Worm (Caenorhabditis elegans) whole organism, late embryonic: Measurements from ENCODE around the gene C38D9.8.

Source experiments
- C08G9.2 ChIP-seq: sonication (generic microtip); optimal IDR thresholded peaks from 2 replicates; lab custom pipeline; 2016; ENCODE audit warnings: mild to moderate bottlenecking, missing genetic modification characterization, moderate library complexity, missing compliant biosample characterization
- K02D7.2 ChIP-seq: sonication (generic microtip); optimal IDR thresholded peaks from 2 replicates; lab custom pipeline; 2017; ENCODE audit warnings: mild to moderate bottlenecking, missing genetic modification characterization, missing compliant biosample characterization
- K09A11.1 ChIP-seq: sonication (generic microtip); optimal IDR thresholded peaks from 2 replicates; lab custom pipeline; 2017; ENCODE audit warnings: antibody characterized with exemption, mild to moderate bottlenecking, missing genetic modification characterization, missing compliant biosample characterization; ENCODE audit not compliant: insufficient read depth
- ahr-1 ChIP-seq: sonication (generic microtip); optimal IDR thresholded peaks from 2 replicates; lab custom pipeline; 2016; ENCODE audit warnings: missing genetic modification characterization, missing compliant biosample characterization
- ceh-14 ChIP-seq: sonication (generic microtip); optimal IDR thresholded peaks from 2 replicates; lab custom pipeline; 2016; ENCODE audit warnings: missing genotype, missing genetic modification characterization, missing compliant biosample characterization
- ceh-19 ChIP-seq: fragments of 200-800 bp; sonication (Bioruptor generic); optimal IDR thresholded peaks from 2 replicates; lab custom pipeline; 2018; ENCODE audit warnings: mild to moderate bottlenecking, missing genetic modification characterization, missing compliant biosample characterization
- ceh-24 ChIP-seq: sonication (generic microtip); optimal IDR thresholded peaks from 2 replicates; lab custom pipeline; 2016; ENCODE audit warnings: mild to moderate bottlenecking, missing genetic modification characterization, missing compliant biosample characterization
- ceh-30 ChIP-seq: fragments of 150-350 bp; optimal IDR thresholded peaks from 2 replicates; lab custom pipeline; 2014; ENCODE audit warnings: missing biosample characterization, missing genetic modification characterization
- ceh-34 ChIP-seq: sonication (generic microtip); optimal IDR thresholded peaks from 2 replicates; lab custom pipeline; 2016; ENCODE audit warnings: mild to moderate bottlenecking, missing genetic modification characterization, missing compliant biosample characterization
- ceh-45 ChIP-seq: fragments of 200-800 bp; sonication (Bioruptor generic); IDR thresholded peaks from 2 replicates; pipeline ENCODE4 v1.3.6; 2022; ENCODE audit warnings: missing genetic modification reagents, missing genetic modification characterization, missing compliant biosample characterization
- dve-1 ChIP-seq: sonication (generic microtip); optimal IDR thresholded peaks from 2 replicates; lab custom pipeline; 2017; ENCODE audit warnings: antibody characterized with exemption, mild to moderate bottlenecking, missing genetic modification characterization, missing compliant biosample characterization
- elt-2 ChIP-seq: sonication (generic microtip); optimal IDR thresholded peaks from 2 replicates; lab custom pipeline; 2016; ENCODE audit warnings: missing genetic modification reagents, missing genetic modification characterization, missing compliant biosample characterization
- elt-4 ChIP-seq: sonication (generic microtip); optimal IDR thresholded peaks from 2 replicates; lab custom pipeline; 2016; ENCODE audit warnings: missing genetic modification characterization, missing compliant biosample characterization
- ets-4 ChIP-seq: sonication (generic microtip); optimal IDR thresholded peaks from 2 replicates; lab custom pipeline; 2016; ENCODE audit warnings: missing genetic modification characterization, missing compliant biosample characterization
- fkh-10 ChIP-seq: fragments of 150-350 bp; optimal IDR thresholded peaks from 2 replicates; lab custom pipeline; 2014; ENCODE audit warnings: missing biosample characterization, missing genetic modification reagents, missing genetic modification characterization
- fkh-6 ChIP-seq: sonication (generic microtip); optimal IDR thresholded peaks from 2 replicates; lab custom pipeline; 2016; ENCODE audit warnings: missing genetic modification characterization, missing compliant biosample characterization
- gmeb-2 ChIP-seq: sonication (generic microtip); optimal IDR thresholded peaks from 2 replicates; lab custom pipeline; 2016; ENCODE audit warnings: missing genetic modification characterization, inconsistent platforms, missing compliant biosample characterization
- hlh-30 ChIP-seq: sonication (generic microtip); optimal IDR thresholded peaks from 2 replicates; lab custom pipeline; 2017; ENCODE audit warnings: antibody characterized with exemption, missing genetic modification characterization, missing compliant biosample characterization; ENCODE audit not compliant: insufficient read depth
- hlh-6 ChIP-seq: sonication (generic microtip); optimal IDR thresholded peaks from 2 replicates; lab custom pipeline; 2016; ENCODE audit warnings: missing genotype, missing genetic modification characterization, missing compliant biosample characterization
- hlh-8 ChIP-seq: sonication (generic microtip); optimal IDR thresholded peaks from 2 replicates; lab custom pipeline; 2016; ENCODE audit warnings: missing genotype, missing genetic modification characterization, missing compliant biosample characterization
- lim-6 ChIP-seq: sonication (generic microtip); optimal IDR thresholded peaks from 2 replicates; lab custom pipeline; 2016; ENCODE audit warnings: missing genetic modification characterization, missing compliant biosample characterization
- mec-3 ChIP-seq: sonication (generic microtip); optimal IDR thresholded peaks from 2 replicates; lab custom pipeline; 2016; ENCODE audit warnings: borderline replicate concordance, missing genetic modification characterization, missing compliant biosample characterization
- nfya-1 ChIP-seq: sonication (generic microtip); optimal IDR thresholded peaks from 2 replicates; lab custom pipeline; 2017; ENCODE audit warnings: missing genetic modification characterization, mild to moderate bottlenecking, missing compliant biosample characterization, antibody characterized with exemption, moderate library complexity
- nhr-11 ChIP-seq: fragments of 150-350 bp; optimal IDR thresholded peaks from 2 replicates; lab custom pipeline; 2014; ENCODE audit warnings: missing biosample characterization, missing genetic modification characterization
- nhr-232 ChIP-seq: sonication (generic microtip); optimal IDR thresholded peaks from 2 replicates; lab custom pipeline; 2016; ENCODE audit warnings: missing genetic modification characterization, missing compliant biosample characterization
- pag-3 ChIP-seq: sonication (generic microtip); optimal IDR thresholded peaks from 2 replicates; lab custom pipeline; 2016; ENCODE audit warnings: missing compliant biosample characterization, missing genetic modification characterization, borderline replicate concordance
- pat-9 ChIP-seq: fragments of 200-800 bp; sonication (Bioruptor generic); optimal IDR thresholded peaks from 2 replicates; lab custom pipeline; 2018; ENCODE audit warnings: mild to moderate bottlenecking, missing genetic modification characterization, moderate library complexity, missing compliant biosample characterization
- pha-2 ChIP-seq: sonication (generic microtip); optimal IDR thresholded peaks from 2 replicates; lab custom pipeline; 2017; ENCODE audit warnings: mild to moderate bottlenecking, missing genetic modification characterization, missing compliant biosample characterization
- pqm-1 ChIP-seq: sonication (generic microtip); optimal IDR thresholded peaks from 2 replicates; lab custom pipeline; 2016; ENCODE audit warnings: missing genetic modification characterization, missing compliant biosample characterization
- pros-1 ChIP-seq: fragments of 150-350 bp; optimal IDR thresholded peaks from 2 replicates; lab custom pipeline; 2014; ENCODE audit warnings: missing biosample characterization, missing genetic modification reagents, missing genetic modification characterization
- ref-2 ChIP-seq: sonication (generic microtip); optimal IDR thresholded peaks from 2 replicates; lab custom pipeline; 2016; ENCODE audit warnings: missing genetic modification characterization, missing compliant biosample characterization
- rnt-1 ChIP-seq: sonication (generic microtip); optimal IDR thresholded peaks from 2 replicates; lab custom pipeline; 2016; ENCODE audit warnings: missing genetic modification characterization, missing compliant biosample characterization
- sox-2 ChIP-seq: fragments of 200-800 bp; sonication (Bioruptor generic); IDR thresholded peaks from 2 replicates; pipeline ENCODE4 v1.3.6; 2022; ENCODE audit warnings: missing genetic modification reagents, missing genetic modification characterization, missing compliant biosample characterization
- sox-4 ChIP-seq: sonication (generic microtip); optimal IDR thresholded peaks from 2 replicates; lab custom pipeline; 2017; ENCODE audit warnings: mild to moderate bottlenecking, missing genetic modification characterization, inconsistent platforms, missing compliant biosample characterization
- syd-9 ChIP-seq: sonication (generic microtip); optimal IDR thresholded peaks from 2 replicates; lab custom pipeline; 2016; ENCODE audit warnings: mild to moderate bottlenecking, missing genetic modification characterization, moderate library complexity, missing compliant biosample characterization
- tbx-7 ChIP-seq: sonication (generic microtip); optimal IDR thresholded peaks from 2 replicates; lab custom pipeline; 2016; ENCODE audit warnings: missing genotype, missing genetic modification characterization, missing compliant biosample characterization
- unc-86 ChIP-seq: sonication (generic microtip); optimal IDR thresholded peaks from 2 replicates; lab custom pipeline; 2016; ENCODE audit warnings: missing genetic modification characterization, missing compliant biosample characterization
- zip-5 ChIP-seq: sonication (generic microtip); optimal IDR thresholded peaks from 2 replicates; lab custom pipeline; 2016; ENCODE audit warnings: missing genetic modification characterization, missing compliant biosample characterization

Gene C38D9.8

ce11 chrV:17548635-17549034, 4.0 kb downstream of the C38D9.8 start (continued):
- TF ChIP-seq gmeb-2, result no peak
- TF ChIP-seq hlh-8 (tag; lab: Kevin White, UChicago), result no peak
- TF ChIP-seq C08G9.2 (tag; lab: Kevin White, UChicago), result peak; percentile 11
- no peak for TF ChIP-seq fkh-10 (GFP tag; lab: Kevin White, UChicago)
- no peak for TF ChIP-seq ceh-45 (GFP tag; lab: Robert Waterston, UW)
- TF ChIP-seq elt-4 (tag; lab: Kevin White, UChicago), result peak; percentile 76
- no peak for TF ChIP-seq syd-9 (tag; lab: Kevin White, UChicago)
- no peak for TF ChIP-seq nhr-232 (tag; lab: Kevin White, UChicago)
- no peak for TF ChIP-seq K02D7.2

- TF ChIP-seq unc-86 (tag; lab: Kevin White, UChicago) (no peak), pros-1 (tag; lab: Kevin White, UChicago) (no peak), ahr-1 (tag; lab: Kevin White, UChicago) (no peak), elt-4 (tag; lab: Kevin White, UChicago) (no peak), pha-2 (tag; lab: Kevin White, UChicago) (no peak), dve-1 (no peak), pag-3 (tag; lab: Kevin White, UChicago) (no peak), nhr-11 (tag; lab: Kevin White, UChicago) (no peak), tbx-7 (tag; lab: Kevin White, UChicago) (no peak), nfya-1 (tag; lab: Kevin White, UChicago) (no peak), ceh-24 (no peak), ceh-34 (tag; lab: Kevin White, UChicago) (no peak), mec-3 (tag; lab: Kevin White, UChicago) (no peak), fkh-10 (GFP tag; lab: Kevin White, UChicago) (no peak), sox-2 (GFP tag; lab: Robert Waterston, UW) (no peak), elt-2 (tag; lab: Kevin White, UChicago) (no peak), pqm-1 (no peak), ceh-45 (GFP tag; lab: Robert Waterston, UW) (no peak), C08G9.2 (tag; lab: Kevin White, UChicago) (no peak), gmeb-2 (no peak)
- TF ChIP-seq, all 69 proteins: peak for 0
These were observed 5.7 kb downstream of the C38D9.8 start for ce11 chrV:17546931-17547330.

ce11 chrV:17542304-17542703, 10.4 kb downstream of the C38D9.8 start:
- TF ChIP-seq ref-2 (tag; lab: Kevin White, UChicago) (no peak), ceh-24 (no peak), lim-6 (no peak), mec-3 (tag; lab: Kevin White, UChicago) (no peak), pat-9 (tag; lab: Kevin White, UChicago) (no peak), K09A11.1 (tag; lab: Kevin White, UChicago) (no peak), ceh-14 (tag; lab: Kevin White, UChicago) (no peak), ceh-45 (GFP tag; lab: Robert Waterston, UW) (no peak), ets-4 (tag; lab: Kevin White, UChicago) (no peak), pag-3 (tag; lab: Kevin White, UChicago) (no peak), hlh-6 (tag; lab: Kevin White, UChicago) (no peak), rnt-1 (tag; lab: Kevin White, UChicago) (no peak), nfya-1 (tag; lab: Kevin White, UChicago) (no peak), sox-4 (tag; lab: Kevin White, UChicago) (no peak), ceh-30 (no peak), hlh-30 (no peak), zip-5 (tag; lab: Kevin White, UChicago) (no peak), fkh-6 (tag; lab: Kevin White, UChicago) (no peak), ceh-19 (GFP tag; lab: Kevin White, UChicago) (no peak), elt-4 (tag; lab: Kevin White, UChicago) (no peak)
